Fruit fly (Drosophila melanogaster) whole organism, embryonic: ENCODE measurements around the gene Vps37B.

Source experiments
- B-H1 ChIP-seq: fragments of 200-800 bp; sonication (Bioruptor generic); IDR thresholded peaks from 3 replicates; pipeline ENCODE4 v1.3.6; 2022; ENCODE audit warnings: missing biosample characterization, missing genetic modification characterization
- BtbVII ChIP-seq: fragments of 200-800 bp; sonication (Bioruptor generic); optimal IDR thresholded peaks from 3 replicates; lab custom pipeline; 2017; ENCODE audit warnings: missing biosample characterization, mild to moderate bottlenecking, missing genetic modification characterization
- CG11093 ChIP-seq: fragments of 200-800 bp; sonication (Bioruptor generic); IDR thresholded peaks from 3 replicates; pipeline ENCODE4 v1.3.6; 2022; ENCODE audit warnings: missing biosample characterization, missing genetic modification characterization
- CG12659 ChIP-seq: fragments of 200-800 bp; sonication (Bioruptor generic); optimal IDR thresholded peaks from 3 replicates; lab custom pipeline; 2017; ENCODE audit warnings: mild to moderate bottlenecking, missing biosample characterization, missing genetic modification reagents, missing genetic modification characterization
- CG13123 ChIP-seq: fragments of 200-800 bp; sonication (Bioruptor generic); optimal IDR thresholded peaks from 2 replicates; lab custom pipeline; 2016; ENCODE audit warnings: missing biosample characterization, missing genetic modification characterization
- CG13287 ChIP-seq: fragments of 200-800 bp; sonication (Bioruptor generic); IDR thresholded peaks from 2 replicates; pipeline ENCODE4 v1.3.6; 2022; ENCODE audit warnings: missing biosample characterization, missing genetic modification characterization; ENCODE audit not compliant: partially characterized antibody
- CG14965 ChIP-seq: fragments of 200-800 bp; sonication (Bioruptor generic); optimal IDR thresholded peaks from 2 replicates; lab custom pipeline; 2016; ENCODE audit warnings: missing biosample characterization, missing genetic modification characterization, borderline replicate concordance
- CG15479 ChIP-seq: fragments of 200-800 bp; sonication (Bioruptor generic); optimal IDR thresholded peaks from 3 replicates; lab custom pipeline; 2019; ENCODE audit warnings: missing biosample characterization, mild to moderate bottlenecking, missing genetic modification characterization, moderate library complexity
- CG2889 ChIP-seq: fragments of 200-800 bp; sonication (Bioruptor generic); IDR thresholded peaks from 3 replicates; pipeline ENCODE4 v1.3.6; 2022; ENCODE audit warnings: missing biosample characterization, missing genetic modification characterization
- CG42726 ChIP-seq: fragments of 200-800 bp; sonication (Bioruptor generic); IDR thresholded peaks from 2 replicates; pipeline ENCODE4 v1.3.6; 2022; ENCODE audit warnings: missing biosample characterization, missing genetic modification characterization; ENCODE audit not compliant: partially characterized antibody
- CG4820 ChIP-seq: fragments of 200-800 bp; sonication (Bioruptor generic); optimal IDR thresholded peaks from 3 replicates; lab custom pipeline; 2016; ENCODE audit warnings: missing biosample characterization, missing genetic modification characterization
- CG5245 ChIP-seq: fragments of 200-800 bp; sonication (Bioruptor generic); optimal IDR thresholded peaks from 3 replicates; lab custom pipeline; 2016; ENCODE audit warnings: missing biosample characterization, missing genetic modification characterization
- CG6689 ChIP-seq: fragments of 200-800 bp; sonication (Bioruptor generic); IDR thresholded peaks from 2 replicates; pipeline ENCODE4 v1.3.6; 2022; ENCODE audit warnings: missing biosample characterization, missing genetic modification characterization
- CG6791 ChIP-seq: fragments of 200-800 bp; sonication (Bioruptor generic); IDR thresholded peaks from 3 replicates; pipeline ENCODE4 v1.3.6; 2022; ENCODE audit warnings: missing biosample characterization, missing genetic modification characterization; ENCODE audit not compliant: partially characterized antibody
- CG8359 ChIP-seq: fragments of 200-800 bp; sonication (Bioruptor generic); optimal IDR thresholded peaks from 2 replicates; lab custom pipeline; 2017; ENCODE audit warnings: missing biosample characterization, mild to moderate bottlenecking, missing genetic modification characterization, borderline replicate concordance
- CG8924 ChIP-seq: fragments of 200-800 bp; optimal IDR thresholded peaks from 3 replicates; lab custom pipeline; 2019; ENCODE audit warnings: missing biosample characterization, mild to moderate bottlenecking, missing genetic modification characterization, moderate library complexity
- Dek ChIP-seq: fragments of 200-800 bp; sonication (Bioruptor generic); optimal IDR thresholded peaks from 3 replicates; lab custom pipeline; 2019; ENCODE audit warnings: missing biosample characterization, mild to moderate bottlenecking, missing genetic modification characterization, moderate library complexity
- Dip2 ChIP-seq: fragments of 200-800 bp; sonication (Bioruptor generic); IDR thresholded peaks from 2 replicates; pipeline ENCODE4 v1.3.6; 2022; ENCODE audit warnings: missing biosample characterization, missing genetic modification characterization
- E2f2 ChIP-seq: fragments of 200-800 bp; sonication (Bioruptor generic); IDR thresholded peaks from 2 replicates; pipeline ENCODE4 v1.3.6; 2022; ENCODE audit warnings: missing biosample characterization, missing genetic modification characterization
- Fer1 ChIP-seq: fragments of 200-800 bp; sonication (Bioruptor generic); optimal IDR thresholded peaks from 2 replicates; lab custom pipeline; 2017; ENCODE audit warnings: missing biosample characterization, mild to moderate bottlenecking, missing genetic modification characterization
- Fer2 ChIP-seq: fragments of 200-800 bp; sonication (Bioruptor generic); optimal IDR thresholded peaks from 2 replicates; lab custom pipeline; 2018; ENCODE audit warnings: missing biosample characterization, mild to moderate bottlenecking, missing genetic modification characterization, moderate library complexity
- Lim3 ChIP-seq: fragments of 200-800 bp; sonication (Bioruptor generic); IDR thresholded peaks from 2 replicates; pipeline ENCODE4 v1.3.6; 2022; ENCODE audit warnings: missing biosample characterization, missing genetic modification characterization
- Mes4 ChIP-seq: fragments of 200-800 bp; sonication (Bioruptor generic); optimal IDR thresholded peaks from 2 replicates; lab custom pipeline; 2016; ENCODE audit warnings: missing biosample characterization, missing genetic modification characterization
- NC2β ChIP-seq: fragments of 200-800 bp; sonication (Bioruptor generic); optimal IDR thresholded peaks from 2 replicates; lab custom pipeline; 2016; ENCODE audit warnings: missing biosample characterization, missing genetic modification characterization
- NK7.1 ChIP-seq: fragments of 200-800 bp; sonication (Bioruptor generic); optimal IDR thresholded peaks from 3 replicates; lab custom pipeline; 2016; ENCODE audit warnings: missing biosample characterization, missing genetic modification characterization
- Nf-YB ChIP-seq: fragments of 200-800 bp; sonication (Bioruptor generic); optimal IDR thresholded peaks from 3 replicates; lab custom pipeline; 2019; ENCODE audit warnings: missing biosample characterization, mild to moderate bottlenecking, missing genetic modification characterization, moderate library complexity
- Ptx1 ChIP-seq: fragments of 200-800 bp; sonication (Bioruptor generic); IDR thresholded peaks from 2 replicates; pipeline ENCODE4 v1.3.6; 2022; ENCODE audit warnings: missing biosample characterization, missing genetic modification characterization
- Sin3A ChIP-seq: fragments of >200 bp; optimal IDR thresholded peaks from 2 replicates; lab custom pipeline; 2018
- Spps ChIP-seq: fragments of 200-800 bp; sonication (Bioruptor generic); optimal IDR thresholded peaks from 2 replicates; lab custom pipeline; 2018; ENCODE audit warnings: missing biosample characterization, mild to moderate bottlenecking, missing genetic modification characterization
- Xrp1 ChIP-seq: fragments of 200-800 bp; sonication (Bioruptor generic); IDR thresholded peaks from 2 replicates; pipeline ENCODE4 v1.3.6; 2022; ENCODE audit warnings: missing biosample characterization, missing genetic modification characterization
- ap ChIP-seq: fragments of 200-800 bp; sonication (Bioruptor generic); IDR thresholded peaks from 2 replicates; pipeline ENCODE4 v1.3.6; 2022; ENCODE audit warnings: missing biosample characterization, missing genetic modification characterization
- en ChIP-seq: fragments of 200-800 bp; sonication (Bioruptor generic); optimal IDR thresholded peaks from 2 replicates; lab custom pipeline; 2016; ENCODE audit warnings: missing biosample characterization, missing genetic modification characterization
- gcm2 ChIP-seq: fragments of 200-800 bp; sonication (Bioruptor generic); optimal IDR thresholded peaks from 2 replicates; lab custom pipeline; 2016; ENCODE audit warnings: missing biosample characterization, missing genetic modification characterization
- her ChIP-seq: fragments of 200-800 bp; sonication (Bioruptor generic); optimal IDR thresholded peaks from 2 replicates; lab custom pipeline; 2016; ENCODE audit warnings: missing biosample characterization, missing genetic modification characterization
- hth ChIP-seq: fragments of >200 bp; optimal IDR thresholded peaks from 2 replicates; lab custom pipeline; 2017; ENCODE audit warnings: inconsistent platforms
- insv ChIP-seq, 2 experiments: fragments of 200-800 bp; sonication (Bioruptor generic); optimal IDR thresholded peaks; 3 replicates each; lab custom pipeline; 2016 to 2018; ENCODE audit warnings: missing biosample characterization in 2 of 2, missing genetic modification characterization in 2 of 2
- jigr1 ChIP-seq: fragments of 200-800 bp; sonication (Bioruptor generic); IDR thresholded peaks from 3 replicates; pipeline ENCODE4 v1.3.6; 2022; ENCODE audit warnings: missing biosample characterization, missing genetic modification characterization
- jing ChIP-seq: fragments of 200-800 bp; sonication (Bioruptor generic); optimal IDR thresholded peaks from 2 replicates; lab custom pipeline; 2018; ENCODE audit warnings: missing biosample characterization, mild to moderate bottlenecking, missing genetic modification characterization
- kah ChIP-seq: fragments of 200-800 bp; sonication (Bioruptor generic); optimal IDR thresholded peaks from 2 replicates; lab custom pipeline; 2018; ENCODE audit warnings: missing biosample characterization, mild to moderate bottlenecking, missing genetic modification characterization
- ken ChIP-seq: fragments of 200-800 bp; sonication (Bioruptor generic); IDR thresholded peaks from 3 replicates; pipeline ENCODE4 v1.3.6; 2022; ENCODE audit warnings: missing biosample characterization, missing genetic modification characterization
- lmd ChIP-seq: fragments of 200-800 bp; sonication (Bioruptor generic); IDR thresholded peaks from 2 replicates; pipeline ENCODE4 v1.3.6; 2022; ENCODE audit warnings: missing biosample characterization, missing genetic modification characterization
- maf-S ChIP-seq: fragments of 200-800 bp; sonication (Bioruptor generic); optimal IDR thresholded peaks from 2 replicates; lab custom pipeline; 2016; ENCODE audit warnings: missing biosample characterization, missing genetic modification characterization
- mirr ChIP-seq: fragments of 200-800 bp; sonication (Bioruptor generic); optimal IDR thresholded peaks from 3 replicates; lab custom pipeline; 2018; ENCODE audit warnings: missing biosample characterization, mild to moderate bottlenecking, missing genetic modification characterization
- onecut ChIP-seq: fragments of 200-800 bp; sonication (Bioruptor generic); IDR thresholded peaks from 2 replicates; pipeline ENCODE4 v1.3.6; 2022; ENCODE audit warnings: missing biosample characterization, missing genetic modification characterization
- p53 ChIP-seq: fragments of 200-800 bp; sonication (Bioruptor generic); optimal IDR thresholded peaks from 2 replicates; lab custom pipeline; 2016; ENCODE audit warnings: missing biosample characterization, missing genetic modification characterization
- sd ChIP-seq: fragments of 200-800 bp; sonication (Bioruptor generic); optimal IDR thresholded peaks from 3 replicates; lab custom pipeline; 2018; ENCODE audit warnings: missing biosample characterization, mild to moderate bottlenecking, missing genetic modification characterization, moderate library complexity
- seq ChIP-seq: fragments of 200-800 bp; sonication (Bioruptor generic); IDR thresholded peaks from 2 replicates; pipeline ENCODE4 v1.3.6; 2022; ENCODE audit warnings: missing biosample characterization, missing genetic modification characterization
- stwl ChIP-seq: fragments of 200-800 bp; sonication (Bioruptor generic); optimal IDR thresholded peaks from 3 replicates; lab custom pipeline; 2018; ENCODE audit warnings: missing biosample characterization, mild to moderate bottlenecking, missing genetic modification characterization, moderate library complexity
- trh ChIP-seq: fragments of 200-800 bp; sonication (Bioruptor generic); optimal IDR thresholded peaks from 2 replicates; lab custom pipeline; 2016; ENCODE audit warnings: missing biosample characterization, missing genetic modification characterization
- ttk ChIP-seq: fragments of 200-800 bp; sonication (Bioruptor generic); IDR thresholded peaks from 2 replicates; pipeline ENCODE4 v2.1.2; 2022; ENCODE audit warnings: missing biosample characterization, missing genetic modification characterization
- vvl ChIP-seq: fragments of 200-800 bp; sonication (Bioruptor generic); IDR thresholded peaks from 2 replicates; pipeline ENCODE4 v1.3.6; 2022; ENCODE audit warnings: missing biosample characterization, missing genetic modification characterization
- wek ChIP-seq: fragments of 200-800 bp; sonication (Bioruptor generic); optimal IDR thresholded peaks from 3 replicates; lab custom pipeline; 2018; ENCODE audit warnings: missing biosample characterization, mild to moderate bottlenecking, missing genetic modification characterization, moderate library complexity

Vps37B gene

DNA sequence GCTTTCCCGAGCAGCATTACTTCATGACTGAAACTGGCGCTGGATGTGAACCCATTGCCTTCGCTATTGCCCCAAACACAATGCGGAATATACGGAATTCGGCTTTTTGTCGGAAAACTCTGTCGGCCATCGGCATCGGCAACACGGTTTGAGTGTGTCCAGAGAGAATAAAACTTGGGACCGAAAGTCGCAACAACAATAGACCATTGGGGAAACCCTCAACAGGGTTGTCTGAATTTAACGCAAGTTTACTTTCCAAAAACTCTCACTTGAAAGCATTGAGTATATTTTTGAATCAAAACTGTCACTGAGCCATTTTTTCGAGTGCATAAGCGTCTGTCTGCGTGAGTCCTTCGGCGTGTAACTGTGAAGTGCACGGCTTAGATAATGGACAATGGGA is 27.7 kb upstream of the Vps37B start (continued):
- TF ChIP-seq her (GFP tag; lab: Kevin White, UChicago): peak; percentile 67
- peak; percentile 83 for TF ChIP-seq Fer1
- peak; percentile 54; the same call in 1 of the 2 replicates for TF ChIP-seq CG6689
- no peak for TF ChIP-seq wek (GFP tag; lab: Kevin White, UChicago)
- no peak for TF ChIP-seq Mes4 (GFP tag; lab: Kevin White, UChicago)
- peak; percentile 32 for TF ChIP-seq NK7.1
- TF ChIP-seq CG2889 (GFP tag; lab: Robert Waterston, UW): no peak
- TF ChIP-seq seq (GFP tag; lab: Robert Waterston, UW): peak; percentile 76
- TF ChIP-seq Spps (tag; lab: Kevin White, UChicago): no peak
- TF ChIP-seq BtbVII (GFP tag; lab: Kevin White, UChicago): peak; percentile 72
- TF ChIP-seq jigr1 (GFP tag; lab: Robert Waterston, UW): no peak
- TF ChIP-seq Xrp1 (GFP tag; lab: Robert Waterston, UW): peak; percentile 49
- no peak for TF ChIP-seq kah (GFP tag; lab: Kevin White, UChicago)
- no peak for TF ChIP-seq maf-S (GFP tag; lab: Kevin White, UChicago)
- TF ChIP-seq Ptx1: peak; percentile 55; the same call in 1 of the 2 replicates
- TF ChIP-seq mirr (GFP tag; lab: Kevin White, UChicago): no peak
- TF ChIP-seq CG42726 (GFP tag; lab: Robert Waterston, UW): no peak
- no peak for TF ChIP-seq CG13287 (GFP tag; lab: Robert Waterston, UW)
- TF ChIP-seq stwl (tag; lab: Kevin White, UChicago): no peak
- TF ChIP-seq E2f2: peak; percentile 21; the same call in 1 of the 2 replicates
- TF ChIP-seq CG12659 (GFP tag; lab: Kevin White, UChicago): peak; percentile 62
- TF ChIP-seq lmd: peak; percentile 65; the same call in 1 of the 2 replicates
- 0 out of 3 replicates have a peak, but pooled peaks have one; percentile 26 for TF ChIP-seq CG6791 (GFP tag; lab: Robert Waterston, UW)
- TF ChIP-seq B-H1 (GFP tag; lab: Robert Waterston, UW): no peak; the same call in 2 of the 3 replicates
- no peak for TF ChIP-seq gcm2 (GFP tag; lab: Kevin White, UChicago)
- TF ChIP-seq CG5245 (GFP tag; lab: Kevin White, UChicago): no peak
- no peak for TF ChIP-seq CG11093 (GFP tag; lab: Robert Waterston, UW)
- TF ChIP-seq jing (GFP tag; lab: Kevin White, UChicago): no peak
- no peak for TF ChIP-seq CG14965 (GFP tag; lab: Kevin White, UChicago)
- TF ChIP-seq Dek: peak; percentile 72
- no peak for TF ChIP-seq trh (GFP tag; lab: Kevin White, UChicago)
- TF ChIP-seq insv (GFP tag; optimal IDR thresholded peaks at IDR 0.05; lab: Kevin White, UChicago): no peak
- TF ChIP-seq NC2β: peak; percentile 22
- TF ChIP-seq hth (lab: Kevin White, UChicago): no peak
- TF ChIP-seq CG8924 (tag; lab: Kevin White, UChicago): peak; percentile 56
- TF ChIP-seq p53: no peak
- 0 out of 2 replicates have a peak, but pooled peaks have one; percentile 11 for TF ChIP-seq ap (GFP tag; lab: Robert Waterston, UW)
- no peak for TF ChIP-seq CG13123 (GFP tag; lab: Kevin White, UChicago)
- peak; percentile 61; the same call in 1 of the 2 replicates for TF ChIP-seq vvl (GFP tag; lab: Robert Waterston, UW)
- TF ChIP-seq Nf-YB: no peak
- TF ChIP-seq en (GFP tag; lab: Kevin White, UChicago): no peak
- TF ChIP-seq sd: peak; percentile 16
- TF ChIP-seq Dip2 (GFP tag; lab: Robert Waterston, UW): no peak
- TF ChIP-seq CG4820: no peak
- TF ChIP-seq CG15479 (GFP tag; lab: Kevin White, UChicago): no peak
- TF ChIP-seq onecut (GFP tag; lab: Robert Waterston, UW): peak; percentile 53
- no peak for TF ChIP-seq ken (GFP tag; lab: Robert Waterston, UW)
- TF ChIP-seq Lim3: no peak
- 0 out of 2 replicates have a peak, but pooled peaks have one; percentile 30 for TF ChIP-seq ttk
- no peak for TF ChIP-seq CG8359
- TF ChIP-seq Fer2 (tag; lab: Kevin White, UChicago): no peak
- no peak for TF ChIP-seq Sin3A
